Worm (Caenorhabditis elegans) whole organism, dauer: ENCODE results near the gene ZK105.11.
"Not testable (repeated sequence)": the region's sequence is repeated elsewhere in the genome, so short reads cannot be mapped to it uniquely, and the experiment has no call there.

Experiments used
- unc-62 ChIP-seq: sonication (generic microtip); optimal IDR thresholded peaks from 2 replicates; lab custom pipeline; 2017; ENCODE audit warnings: missing biosample characterization, missing genetic modification reagents, missing genetic modification characterization

ZK105.11 gene

DNA sequence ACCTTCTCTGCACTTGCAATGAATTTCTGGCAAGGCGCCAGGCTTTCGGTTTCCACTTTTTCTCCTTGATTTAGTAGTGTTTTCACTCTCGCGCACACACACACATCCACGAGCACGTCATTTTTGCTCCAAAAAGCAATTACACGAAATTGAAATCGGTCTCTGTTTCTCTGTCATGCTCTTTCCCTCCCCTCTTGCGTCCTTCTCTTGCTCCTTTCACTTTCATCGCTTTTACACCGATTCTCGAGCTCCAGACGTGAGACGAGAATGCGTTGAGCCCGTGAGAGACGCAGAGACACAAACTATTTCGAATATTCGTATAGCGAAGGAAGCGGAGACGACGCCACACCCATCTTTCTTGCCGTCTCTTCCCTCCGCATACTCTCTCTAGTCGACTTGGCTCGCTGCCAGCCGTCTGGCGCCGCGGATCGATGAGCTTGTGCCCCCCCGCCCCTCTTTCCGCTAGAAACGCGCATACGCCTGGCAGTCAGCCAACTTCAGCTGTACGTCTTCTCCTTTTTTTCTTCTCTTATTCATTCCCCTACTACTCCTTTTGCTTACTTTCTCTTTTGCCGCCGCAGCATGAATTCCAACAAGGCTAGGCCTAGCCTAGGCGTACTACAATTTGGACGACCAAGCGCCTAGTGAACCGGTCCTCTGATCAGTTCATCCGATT lies 19.7 kb upstream of the ZK105.11 start:
- no peak for TF ChIP-seq unc-62 (GFP tag; lab: Kevin White, UChicago)

ce11 chrV:7726927-7727326 lies 18.5 kb upstream of the ZK105.11 start:
- TF ChIP-seq unc-62 (GFP tag; lab: Kevin White, UChicago): no peak

- TF ChIP-seq unc-62 (GFP tag; lab: Kevin White, UChicago): no peak
Measured at ce11 chrV:7726202-7726601, 17.8 kb upstream of the ZK105.11 start.

DNA sequence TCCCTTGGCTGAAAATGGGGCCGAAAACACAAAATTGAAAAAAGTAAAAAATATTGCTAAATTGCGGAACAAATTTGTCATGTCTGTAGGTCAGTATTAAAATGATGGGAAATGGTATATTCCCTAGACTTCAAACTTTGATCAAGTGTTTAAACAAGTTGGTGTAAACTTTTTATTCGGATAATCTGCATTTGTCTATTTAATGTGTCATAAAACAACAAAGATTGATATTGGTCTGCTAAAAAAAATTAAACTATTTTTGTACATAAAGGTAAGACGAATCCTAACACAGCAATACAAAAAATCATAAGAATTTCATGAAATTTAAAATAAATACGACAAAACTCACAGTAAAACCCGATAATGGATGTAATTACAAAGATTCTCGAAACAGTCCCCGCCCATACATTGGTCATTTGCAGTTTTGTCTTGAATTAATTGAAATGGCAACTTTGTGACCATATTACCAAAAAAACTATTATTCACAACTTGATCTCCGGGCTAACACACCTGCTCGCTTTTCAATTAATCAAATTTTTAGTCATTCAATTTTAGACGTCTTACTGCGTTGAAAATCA lies 15.6 kb upstream of the ZK105.11 start, which contains the start of the genes ZK105.6 and ZK105.8:
Gene ZK105.6, minus strand, starts transcription at position 101 of the 578 bp plus-strand sequence.
Gene ZK105.8, plus strand, starts transcription at position 528 of the 578 bp plus-strand sequence.
- no peak for TF ChIP-seq unc-62 (GFP tag; lab: Kevin White, UChicago)

DNA sequence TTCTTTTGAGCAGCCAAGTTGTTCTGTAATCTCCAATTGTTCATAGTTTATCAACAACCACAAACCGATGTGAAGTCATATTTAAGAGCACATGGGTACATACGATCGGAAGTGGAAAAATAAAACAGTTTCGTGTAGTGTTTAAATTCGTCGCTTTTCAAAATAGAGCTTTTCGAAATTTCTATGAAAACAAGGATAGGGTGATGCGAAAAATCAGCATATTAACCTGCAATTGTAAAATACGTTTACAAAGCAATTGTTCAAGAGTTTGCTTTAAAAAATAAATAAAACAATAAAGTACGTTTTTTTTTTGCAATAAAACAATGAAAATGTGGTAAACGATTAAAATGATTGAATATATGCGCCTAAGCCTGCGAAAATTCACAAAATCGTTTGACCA lies 13.5 kb upstream of the ZK105.11 start, which contains the start of gene ZK105.14:
Gene ZK105.14, minus strand, starts transcription at position 101 of the 400 bp plus-strand sequence.
- TF ChIP-seq unc-62 (GFP tag; lab: Kevin White, UChicago): no peak

DNA sequence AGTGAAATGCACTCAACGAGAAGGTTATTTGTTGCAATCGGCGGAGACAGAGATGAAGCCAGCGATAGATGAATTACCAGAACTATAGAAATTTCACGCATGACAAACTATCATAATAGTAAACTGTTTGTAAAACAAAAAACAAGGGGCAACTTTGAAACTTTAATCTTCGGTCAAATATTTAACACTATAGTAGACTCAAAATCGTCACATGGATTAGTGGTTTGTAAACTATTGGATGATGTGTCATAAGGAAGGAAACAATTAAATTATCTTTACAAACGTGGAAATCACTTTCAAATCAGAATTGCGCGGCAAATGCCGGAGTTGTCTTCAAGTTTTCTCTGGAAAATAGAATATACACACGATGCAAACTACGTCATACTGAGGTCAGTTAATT lies 9.2 kb upstream of the ZK105.11 start, which contains the start of gene ZK105.5:
Gene ZK105.5, minus strand, starts transcription at position 101 of the 400 bp plus-strand sequence.
- no peak for TF ChIP-seq unc-62 (GFP tag; lab: Kevin White, UChicago)

ce11 chrV:7716034-7716433 lies 7.6 kb upstream of the ZK105.11 start, which contains the start of gene ZK105.12:
Gene ZK105.12, minus strand, starts transcription at chrV:7716134.
- no peak for TF ChIP-seq unc-62 (GFP tag; lab: Kevin White, UChicago)

- no peak for TF ChIP-seq unc-62 (GFP tag; lab: Kevin White, UChicago)
Measured at ce11 chrV:7713691-7714090, 5.3 kb upstream of the ZK105.11 start, which contains the start of gene ZK105.1. Gene ZK105.1, plus strand, starts transcription at chrV:7713991.

- no peak for TF ChIP-seq unc-62 (GFP tag; lab: Kevin White, UChicago)
Measured at ce11 chrV:7713072-7713471, 4.6 kb upstream of the ZK105.11 start, which contains the start of gene ZK105.13. Gene ZK105.13, minus strand, starts transcription at chrV:7713172.

ce11 chrV:7705316-7705715 lies 3.1 kb downstream of the ZK105.11 start, which contains the start of gene srw-3:
Gene srw-3, plus strand, starts transcription at chrV:7705616.
- TF ChIP-seq unc-62 (GFP tag; lab: Kevin White, UChicago): no peak

- not testable (repeated sequence) for TF ChIP-seq unc-62 (GFP tag; lab: Kevin White, UChicago)
Measured at ce11 chrV:7703536-7703935, 4.9 kb downstream of the ZK105.11 start, which contains the start of gene srsx-40. Gene srsx-40, minus strand, starts transcription at chrV:7703636.

DNA sequence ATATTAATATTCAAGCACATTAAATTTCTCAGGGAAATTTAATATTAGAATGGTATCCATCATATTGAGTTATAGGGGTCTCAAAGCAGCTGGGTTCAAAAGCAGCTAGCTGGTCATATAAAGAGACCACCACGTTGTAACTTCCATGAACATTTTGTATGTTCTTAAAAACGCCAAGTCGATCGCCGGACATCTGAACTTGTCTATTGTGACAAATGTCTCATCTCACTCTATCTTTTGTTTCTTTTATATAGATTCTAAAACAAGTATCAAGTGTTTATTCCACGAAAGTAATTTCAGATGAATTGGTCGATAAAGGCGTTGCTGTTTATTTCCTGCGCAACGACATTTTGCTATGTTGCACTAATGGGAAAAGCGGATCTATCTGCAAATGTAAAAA lies 11.6 kb downstream of the ZK105.11 start, which contains the start of gene ZK105.3:
Gene ZK105.3, plus strand, starts transcription at position 301 of the 400 bp plus-strand sequence.
- TF ChIP-seq unc-62 (GFP tag; lab: Kevin White, UChicago): no peak

- TF ChIP-seq unc-62 (GFP tag; lab: Kevin White, UChicago): no peak
Measured at ce11 chrV:7693394-7693793, 15.0 kb downstream of the ZK105.11 start, which contains the start of gene C12D5.10. Gene C12D5.10, minus strand, starts transcription at chrV:7693494.

DNA sequence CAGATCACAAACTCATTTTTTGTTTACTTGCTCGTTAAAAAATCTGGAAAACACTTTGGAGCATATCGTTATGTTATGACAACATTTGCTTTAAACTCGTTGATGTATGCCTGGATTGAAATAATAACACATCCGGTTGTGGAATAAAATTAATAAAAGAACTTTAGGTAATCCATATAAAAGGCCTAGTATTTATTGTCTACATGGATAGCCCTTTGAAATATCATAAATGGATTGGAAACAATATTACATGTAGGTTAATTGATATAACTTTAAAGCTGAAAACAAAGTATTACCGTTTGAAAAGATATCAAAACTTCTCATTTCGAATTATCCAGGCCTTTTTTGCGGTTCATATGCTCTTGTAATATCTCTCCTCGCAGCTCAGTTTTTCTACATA lies 17.8 kb downstream of the ZK105.11 start:
- TF ChIP-seq unc-62 (GFP tag; lab: Kevin White, UChicago): no peak

ce11 chrV:7689888-7690287 lies 18.5 kb downstream of the ZK105.11 start, which contains the start of gene C12D5.9:
Gene C12D5.9, minus strand, starts transcription at chrV:7689988.
- no peak for TF ChIP-seq unc-62 (GFP tag; lab: Kevin White, UChicago)

DNA sequence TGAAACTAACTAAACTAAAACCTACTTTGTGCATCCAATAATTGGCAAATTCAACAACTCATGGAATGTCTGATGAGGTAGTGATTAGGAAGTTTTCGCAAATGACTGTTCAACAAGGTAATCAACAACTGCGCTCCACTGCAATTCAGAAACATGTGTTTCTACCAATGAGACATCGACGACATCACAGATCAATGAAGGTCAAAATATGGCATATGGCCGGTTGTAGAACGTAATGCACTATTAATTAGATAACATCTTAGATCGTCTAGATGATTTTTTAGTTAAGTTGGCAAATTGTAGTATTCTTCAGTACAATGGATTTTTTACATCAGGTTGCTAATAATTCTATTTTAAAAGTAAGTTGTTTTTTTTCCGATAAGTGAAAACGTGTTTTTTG lies 22.2 kb downstream of the ZK105.11 start, which contains the start of the genes nhr-94 and nhr-152:
Gene nhr-94, minus strand, starts transcription at position 147 of the 400 bp plus-strand sequence.
Gene nhr-152, plus strand, starts transcription at position 162 of the 400 bp plus-strand sequence.
- no peak for TF ChIP-seq unc-62 (GFP tag; lab: Kevin White, UChicago)
